Fruit fly (Drosophila melanogaster) whole organism, pupa: ENCODE measurements around the gene CG17325.
A peak's percentile ranks its signal among the peaks of the same experiment; 100 is the strongest.

Experiments used
- CG10348 ChIP-seq: fragments of 200-800 bp; sonication (Bioruptor generic); IDR thresholded peaks from 2 replicates; pipeline ENCODE4 v1.3.6; 2022; ENCODE audit warnings: missing biosample characterization, missing genetic modification characterization
- CG12605 ChIP-seq: fragments of 200-800 bp; sonication (Bioruptor generic); IDR thresholded peaks from 2 replicates; pipeline ENCODE4 v1.3.6; 2022; ENCODE audit warnings: missing biosample characterization, missing genetic modification characterization
- CG13204 ChIP-seq: fragments of 200-800 bp; sonication (Bioruptor generic); optimal IDR thresholded peaks from 2 replicates; lab custom pipeline; 2018; ENCODE audit warnings: missing biosample characterization, mild to moderate bottlenecking, missing genetic modification characterization, moderate library complexity
- CG14655 ChIP-seq: fragments of 200-800 bp; sonication (Bioruptor generic); optimal IDR thresholded peaks from 3 replicates; lab custom pipeline; 2017; ENCODE audit warnings: mild to moderate bottlenecking, missing biosample characterization, missing genetic modification reagents, missing genetic modification characterization
- CG15710 ChIP-seq: fragments of 200-800 bp; sonication (Bioruptor generic); optimal IDR thresholded peaks from 2 replicates; lab custom pipeline; 2018; ENCODE audit warnings: missing biosample characterization, mild to moderate bottlenecking, missing genetic modification characterization, moderate library complexity
- CG17806 ChIP-seq: fragments of 200-800 bp; sonication (Bioruptor generic); optimal IDR thresholded peaks from 2 replicates; lab custom pipeline; 2018; ENCODE audit warnings: missing biosample characterization, mild to moderate bottlenecking, missing genetic modification characterization, moderate library complexity
- CG32121 ChIP-seq: fragments of 200-800 bp; sonication (Bioruptor generic); IDR thresholded peaks from 2 replicates; pipeline ENCODE4 v1.3.6; 2022; ENCODE audit warnings: missing biosample characterization, missing genetic modification characterization
- CG34367 ChIP-seq: fragments of 200-800 bp; sonication (Bioruptor generic); optimal IDR thresholded peaks from 2 replicates; lab custom pipeline; 2018; ENCODE audit warnings: missing biosample characterization, mild to moderate bottlenecking, missing genetic modification characterization
- CG4496 ChIP-seq: fragments of 200-800 bp; sonication (Bioruptor generic); IDR thresholded peaks from 3 replicates; pipeline ENCODE4 v1.3.6; 2022; ENCODE audit warnings: missing biosample characterization, missing genetic modification characterization
- CG8159 ChIP-seq: fragments of 200-800 bp; sonication (Bioruptor generic); optimal IDR thresholded peaks from 3 replicates; lab custom pipeline; 2018; ENCODE audit warnings: missing biosample characterization, mild to moderate bottlenecking, missing genetic modification characterization, moderate library complexity
- CG8301 ChIP-seq: fragments of 200-800 bp; sonication (Bioruptor generic); optimal IDR thresholded peaks from 2 replicates; lab custom pipeline; 2018; ENCODE audit warnings: missing biosample characterization, mild to moderate bottlenecking, missing genetic modification characterization
- CG9948 ChIP-seq: fragments of 200-800 bp; sonication (Bioruptor generic); optimal IDR thresholded peaks from 2 replicates; lab custom pipeline; 2018; ENCODE audit warnings: missing biosample characterization, mild to moderate bottlenecking, missing genetic modification characterization, moderate library complexity
- D1 ChIP-seq: fragments of 200-800 bp; sonication (Bioruptor generic); optimal IDR thresholded peaks from 2 replicates; lab custom pipeline; 2018; ENCODE audit warnings: missing biosample characterization, mild to moderate bottlenecking, missing genetic modification characterization, moderate library complexity
- EcR ChIP-seq: fragments of 200-800 bp; sonication (Bioruptor generic); optimal IDR thresholded peaks from 3 replicates; lab custom pipeline; 2019; ENCODE audit warnings: missing biosample characterization, missing genetic modification characterization, mild to moderate bottlenecking, moderate library complexity, missing genetic modification reagents
- Ets98B ChIP-seq: fragments of 200-800 bp; sonication (Bioruptor generic); IDR thresholded peaks from 2 replicates; pipeline ENCODE4 v1.3.6; 2022; ENCODE audit warnings: missing biosample characterization, missing genetic modification characterization
- Pif1A ChIP-seq: fragments of 200-800 bp; sonication (Bioruptor generic); optimal IDR thresholded peaks from 3 replicates; lab custom pipeline; 2016; ENCODE audit warnings: missing biosample characterization, missing genetic modification characterization
- Pif1B ChIP-seq: fragments of 200-800 bp; sonication (Bioruptor generic); optimal IDR thresholded peaks from 3 replicates; lab custom pipeline; 2016; ENCODE audit warnings: missing biosample characterization, missing genetic modification characterization
- Snoo ChIP-seq: fragments of 200-800 bp; sonication (Bioruptor generic); optimal IDR thresholded peaks from 3 replicates; lab custom pipeline; 2017; ENCODE audit warnings: missing biosample characterization, mild to moderate bottlenecking, missing genetic modification characterization, inconsistent platforms
- fd96Ca ChIP-seq: fragments of 200-800 bp; sonication (Bioruptor generic); IDR thresholded peaks from 3 replicates; pipeline ENCODE4 v1.3.6; 2022; ENCODE audit warnings: missing biosample characterization, missing genetic modification characterization
- gl ChIP-seq: fragments of 200-800 bp; sonication (Bioruptor generic); optimal IDR thresholded peaks from 2 replicates; lab custom pipeline; 2018; ENCODE audit warnings: missing biosample characterization, mild to moderate bottlenecking, missing genetic modification characterization
- rn ChIP-seq: fragments of 200-800 bp; sonication (Bioruptor generic); IDR thresholded peaks from 2 replicates; pipeline ENCODE4 v1.3.6; 2022; ENCODE audit warnings: missing biosample characterization, missing genetic modification characterization

The CG17325 gene

dm6 chr2L:18812348-18812747, at the start of gene CG17325, which contains the start of gene CG42305:
Gene CG17325, plus strand, starts transcription at chr2L:18812648.
Gene CG42305, plus strand, starts transcription at chr2L:18812648.
- no peak for TF ChIP-seq CG13204
- no peak for TF ChIP-seq CG10348
- TF ChIP-seq rn (GFP tag; lab: Robert Waterston, UW): no peak
- no peak for TF ChIP-seq Pif1B
- no peak for TF ChIP-seq CG14655 (GFP tag; lab: Kevin White, UChicago)
- no peak for TF ChIP-seq D1 (tag; lab: Kevin White, UChicago)
- no peak for TF ChIP-seq CG15710
- no peak for TF ChIP-seq CG9948 (tag; lab: Kevin White, UChicago)
- no peak for TF ChIP-seq Pif1A (GFP tag; lab: Kevin White, UChicago)
- no peak for TF ChIP-seq CG4496
- no peak for TF ChIP-seq Ets98B (GFP tag; lab: Robert Waterston, UW)
- TF ChIP-seq fd96Ca (GFP tag; lab: Robert Waterston, UW): no peak
- no peak for TF ChIP-seq CG34367 (tag; lab: Kevin White, UChicago)
- no peak for TF ChIP-seq Snoo (tag; lab: Kevin White, UChicago)
- no peak for TF ChIP-seq CG8301 (tag; lab: Kevin White, UChicago)
- TF ChIP-seq CG12605 (GFP tag; lab: Robert Waterston, UW): no peak
- TF ChIP-seq CG32121 (GFP tag; lab: Robert Waterston, UW): no peak

- TF ChIP-seq CG15710: no peak
- peak; percentile 13; the same call in 1 of the 2 replicates for TF ChIP-seq Ets98B (GFP tag; lab: Robert Waterston, UW)
- TF ChIP-seq CG34367 (tag; lab: Kevin White, UChicago): no peak
- TF ChIP-seq Snoo (tag; lab: Kevin White, UChicago): no peak
- TF ChIP-seq D1 (tag; lab: Kevin White, UChicago): no peak
- TF ChIP-seq CG4496: 0 out of 3 replicates have a peak, but pooled peaks have one; percentile 6
- no peak for TF ChIP-seq CG8159
Measured at dm6 chr2L:18765760-18766159, 46.7 kb upstream of the CG17325 start.

dm6 chr2L:18767137-18767536, 45.3 kb upstream of the CG17325 start:
- TF ChIP-seq rn (GFP tag; lab: Robert Waterston, UW) (no peak), CG10348 (no peak), CG14655 (GFP tag; lab: Kevin White, UChicago) (peak; percentile 49), CG32121 (GFP tag; lab: Robert Waterston, UW) (peak; percentile 50), CG8159 (peak; percentile 49), CG15710 (peak; percentile 48), CG34367 (tag; lab: Kevin White, UChicago) (peak; percentile 30), CG9948 (tag; lab: Kevin White, UChicago) (peak; percentile 42), EcR (GFP tag; lab: Kevin White, UChicago) (no peak), CG13204 (no peak), CG12605 (GFP tag; lab: Robert Waterston, UW) (0 out of 2 replicates have a peak, but pooled peaks have one; percentile 30), CG8301 (tag; lab: Kevin White, UChicago) (peak; percentile 46), Ets98B (GFP tag; lab: Robert Waterston, UW) (peak; percentile 43; the same call in 1 of the 2 replicates), Pif1A (GFP tag; lab: Kevin White, UChicago) (peak; percentile 27), CG4496 (peak; percentile 26; the same call in 1 of the 3 replicates)

- TF ChIP-seq fd96Ca (GFP tag; lab: Robert Waterston, UW): no peak
- TF ChIP-seq CG14655 (GFP tag; lab: Kevin White, UChicago): no peak
- no peak for TF ChIP-seq gl (tag; lab: Kevin White, UChicago)
- TF ChIP-seq EcR (GFP tag; lab: Kevin White, UChicago): no peak
- no peak for TF ChIP-seq CG17806 (tag; lab: Kevin White, UChicago)
- no peak for TF ChIP-seq rn (GFP tag; lab: Robert Waterston, UW)
- TF ChIP-seq Pif1B: no peak
- TF ChIP-seq CG8159: no peak
- TF ChIP-seq CG8301 (tag; lab: Kevin White, UChicago): no peak
- TF ChIP-seq Snoo (tag; lab: Kevin White, UChicago): no peak
- TF ChIP-seq CG32121 (GFP tag; lab: Robert Waterston, UW): no peak
- TF ChIP-seq Pif1A (GFP tag; lab: Kevin White, UChicago): no peak
- no peak for TF ChIP-seq CG13204
- no peak for TF ChIP-seq Ets98B (GFP tag; lab: Robert Waterston, UW)
- no peak for TF ChIP-seq CG34367 (tag; lab: Kevin White, UChicago)
- no peak for TF ChIP-seq CG15710
- no peak for TF ChIP-seq CG10348
- no peak for TF ChIP-seq CG4496
- no peak for TF ChIP-seq D1 (tag; lab: Kevin White, UChicago)
- TF ChIP-seq, all 21 proteins: peak for 0
Measured at dm6 chr2L:18767815-18768214, 44.6 kb upstream of the CG17325 start.

- no peak for TF ChIP-seq CG12605 (GFP tag; lab: Robert Waterston, UW)
- TF ChIP-seq CG9948 (tag; lab: Kevin White, UChicago): no peak
- no peak for TF ChIP-seq rn (GFP tag; lab: Robert Waterston, UW)
- no peak for TF ChIP-seq gl (tag; lab: Kevin White, UChicago)
- no peak for TF ChIP-seq Pif1A (GFP tag; lab: Kevin White, UChicago)
- TF ChIP-seq CG32121 (GFP tag; lab: Robert Waterston, UW): no peak
- no peak for TF ChIP-seq CG34367 (tag; lab: Kevin White, UChicago)
- no peak for TF ChIP-seq CG13204
- no peak for TF ChIP-seq Snoo (tag; lab: Kevin White, UChicago)
- TF ChIP-seq CG17806 (tag; lab: Kevin White, UChicago): no peak
- TF ChIP-seq CG4496: no peak
- TF ChIP-seq CG15710: no peak
- no peak for TF ChIP-seq CG14655 (GFP tag; lab: Kevin White, UChicago)
- no peak for TF ChIP-seq fd96Ca (GFP tag; lab: Robert Waterston, UW)
- no peak for TF ChIP-seq D1 (tag; lab: Kevin White, UChicago)
- TF ChIP-seq CG10348: no peak
- TF ChIP-seq CG8301 (tag; lab: Kevin White, UChicago): no peak
Measured at dm6 chr2L:18775274-18775673, 37.2 kb upstream of the CG17325 start.

dm6 chr2L:18776559-18776958, 35.9 kb upstream of the CG17325 start:
- TF ChIP-seq CG14655 (GFP tag; lab: Kevin White, UChicago) (no peak), D1 (tag; lab: Kevin White, UChicago) (peak; percentile 33)
